ENCODE assay signal across 1 fruit fly cellular context in the genomic region with DNA sequence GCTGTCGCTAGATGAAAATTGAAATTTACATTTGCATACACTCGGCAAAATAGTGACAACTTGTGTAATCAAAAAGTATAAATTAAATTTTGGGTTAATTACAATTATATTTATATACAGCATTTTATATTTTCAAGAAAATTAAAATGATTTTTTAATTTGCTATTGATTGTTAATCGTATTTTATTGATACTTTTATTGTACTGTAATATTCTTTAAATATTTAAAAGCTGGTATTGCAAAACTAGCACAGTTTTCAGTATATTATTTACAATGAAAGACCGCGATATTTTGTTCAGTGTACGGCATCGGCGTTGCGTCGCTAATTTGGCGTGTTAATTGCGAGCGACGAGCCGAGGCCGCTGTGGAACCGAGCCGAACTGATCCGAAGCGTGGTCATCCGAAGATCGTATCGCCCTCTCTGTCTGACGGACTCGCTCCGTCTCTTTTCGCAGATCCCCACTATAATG.
A peak's percentile ranks its signal among the peaks of the same experiment; 100 is the strongest.
TF ChIP-seq lines count a peak whose summit lies in the region.

No protein-coding gene starts in this region.

TF ChIP-seq in whole organism, embryonic, 481 proteins besides CTCF, POLR2A, EP300 and RAD21 (continued from another document and continues in another):
- TF ChIP-seq CG17361 (GFP tag; IDR thresholded peaks at IDR 0.05; lab: Robert Waterston, UW): peak; percentile 99
- peak; percentile 98 for TF ChIP-seq Deaf1 (tag; optimal IDR thresholded peaks at IDR 0.05; lab: Kevin White, UChicago)
- TF ChIP-seq Adf1 (GFP tag; IDR thresholded peaks at IDR 0.05; lab: Robert Waterston, UW): peak; percentile 85
- peak; percentile 63 for TF ChIP-seq MTF-1 (GFP tag; optimal IDR thresholded peaks at IDR 0.05; lab: Kevin White, UChicago; ENCODE audit: borderline replicate concordance)
- TF ChIP-seq CG17385 (GFP tag; optimal IDR thresholded peaks at IDR 0.05; lab: Kevin White, UChicago): peak; percentile 93
- no peak for TF ChIP-seq nerfin-2 (GFP tag; IDR thresholded peaks at IDR 0.05; lab: Robert Waterston, UW; ENCODE audit: partially characterized antibody)
- peak; percentile 87 for TF ChIP-seq Vsx1 (GFP tag; optimal IDR thresholded peaks at IDR 0.05; lab: Kevin White, UChicago)
- no peak for TF ChIP-seq hbn (GFP tag; IDR thresholded peaks at IDR 0.05; lab: Robert Waterston, UW; ENCODE audit: partially characterized antibody)
- TF ChIP-seq Oli (tag; optimal IDR thresholded peaks at IDR 0.05; lab: Kevin White, UChicago): peak; percentile 97
- TF ChIP-seq repo (GFP tag; optimal IDR thresholded peaks at IDR 0.05; lab: Kevin White, UChicago): peak; percentile 24
- TF ChIP-seq pho (GFP tag; optimal IDR thresholded peaks at IDR 0.05; lab: Kevin White, UChicago): peak; percentile 86
- TF ChIP-seq lov (optimal IDR thresholded peaks at IDR 0.05; lab: Kevin White, UChicago): no peak
- 0 out of 3 replicates have a peak, but pooled peaks have one; percentile 69 for TF ChIP-seq lov (GFP tag; IDR thresholded peaks at IDR 0.05; lab: Robert Waterston, UW)
- peak; percentile 61 for TF ChIP-seq fd64A (GFP tag; optimal IDR thresholded peaks at IDR 0.05; lab: Kevin White, UChicago)
- TF ChIP-seq CG3838 (GFP tag; optimal IDR thresholded peaks at IDR 0.05; lab: Kevin White, UChicago): peak; percentile 80
- peak; percentile 82 for TF ChIP-seq Jarid2 (GFP tag; optimal IDR thresholded peaks at IDR 0.05; lab: Kevin White, UChicago)
- TF ChIP-seq Bteb2 (GFP tag; optimal IDR thresholded peaks at IDR 0.05; lab: Kevin White, UChicago): peak; percentile 92
- peak; percentile 98 for TF ChIP-seq CG3281 (GFP tag; optimal IDR thresholded peaks at IDR 0.05; lab: Kevin White, UChicago)
- TF ChIP-seq cg (GFP tag; optimal IDR thresholded peaks at IDR 0.05; lab: Kevin White, UChicago): no peak
- peak; percentile 10 for TF ChIP-seq gcm2 (GFP tag; optimal IDR thresholded peaks at IDR 0.05; lab: Kevin White, UChicago)
- peak; percentile 92 for TF ChIP-seq Chrac-16 (GFP tag; optimal IDR thresholded peaks at IDR 0.05; lab: Kevin White, UChicago)
- peak; percentile 22 for TF ChIP-seq CG12236 (GFP tag; optimal IDR thresholded peaks at IDR 0.05; lab: Kevin White, UChicago)
- peak; percentile 98 for TF ChIP-seq CG12659 (GFP tag; optimal IDR thresholded peaks at IDR 0.05; lab: Kevin White, UChicago)
- TF ChIP-seq bowl (GFP tag; IDR thresholded peaks at IDR 0.05; lab: Robert Waterston, UW): peak; percentile 84
- TF ChIP-seq Scr (GFP tag; IDR thresholded peaks at IDR 0.05; lab: Robert Waterston, UW; ENCODE audit: partially characterized antibody): no peak
- peak; percentile 65 for TF ChIP-seq CG10321 (GFP tag; IDR thresholded peaks at IDR 0.05; lab: Robert Waterston, UW)
- no peak for TF ChIP-seq eyg (GFP tag; optimal IDR thresholded peaks at IDR 0.05; lab: Kevin White, UChicago)
- TF ChIP-seq chif (GFP tag; optimal IDR thresholded peaks at IDR 0.05; lab: Kevin White, UChicago): peak; percentile 67 to 68
- peak; percentile 96 for TF ChIP-seq CG4424 (GFP tag; optimal IDR thresholded peaks at IDR 0.05; lab: Kevin White, UChicago)
- TF ChIP-seq Fer3 (tag; optimal IDR thresholded peaks at IDR 0.05; lab: Kevin White, UChicago): peak; percentile 97
- peak; percentile 69 for TF ChIP-seq Hmx (GFP tag; optimal IDR thresholded peaks at IDR 0.05; lab: Kevin White, UChicago)
- TF ChIP-seq NK7.1 (GFP tag; optimal IDR thresholded peaks at IDR 0.05; lab: Kevin White, UChicago): no peak
- peak; percentile 94 for TF ChIP-seq CG12155 (GFP tag; optimal IDR thresholded peaks at IDR 0.05; lab: Kevin White, UChicago)
- peak; percentile 75 for TF ChIP-seq YL-1 (GFP tag; optimal IDR thresholded peaks at IDR 0.05; lab: Kevin White, UChicago)
- peak; percentile 34 for TF ChIP-seq Myb (GFP tag; optimal IDR thresholded peaks at IDR 0.05; lab: Kevin White, UChicago)
- peak; percentile 73 for TF ChIP-seq abd-A (tag; optimal IDR thresholded peaks at IDR 0.05; lab: Kevin White, UChicago)
- TF ChIP-seq sr (GFP tag; IDR thresholded peaks at IDR 0.05; lab: Robert Waterston, UW): no peak
- peak; percentile 96 for TF ChIP-seq odd (GFP tag; optimal IDR thresholded peaks at IDR 0.05; lab: Kevin White, UChicago)
- TF ChIP-seq CG17359 (tag; optimal IDR thresholded peaks at IDR 0.05; lab: Kevin White, UChicago): peak; percentile 97
- peak; percentile 46 for TF ChIP-seq grn (GFP tag; optimal IDR thresholded peaks at IDR 0.05; lab: Kevin White, UChicago)
- TF ChIP-seq da (GFP tag; optimal IDR thresholded peaks at IDR 0.05; lab: Kevin White, UChicago): peak; percentile 34
- peak; percentile 90 for TF ChIP-seq CG7357 (GFP tag; IDR thresholded peaks at IDR 0.05; lab: Robert Waterston, UW)
- TF ChIP-seq Dp (GFP tag; optimal IDR thresholded peaks at IDR 0.05; lab: Kevin White, UChicago): no peak
- TF ChIP-seq pfk (GFP tag; optimal IDR thresholded peaks at IDR 0.05; lab: Kevin White, UChicago): no peak
- peak; percentile 67 for TF ChIP-seq CG2202 (tag; optimal IDR thresholded peaks at IDR 0.05; lab: Kevin White, UChicago)
- TF ChIP-seq z (GFP tag; IDR thresholded peaks at IDR 0.05; lab: Robert Waterston, UW): no peak
- TF ChIP-seq CG4328 (GFP tag; optimal IDR thresholded peaks at IDR 0.05; lab: Kevin White, UChicago): peak; percentile 90
- no peak for TF ChIP-seq CG14860 (GFP tag; IDR thresholded peaks at IDR 0.05; lab: Robert Waterston, UW; ENCODE audit: partially characterized antibody)
- TF ChIP-seq nerfin-1 (tag; optimal IDR thresholded peaks at IDR 0.05; lab: Kevin White, UChicago): peak; percentile 94
- peak; percentile 91 for TF ChIP-seq CG10366 (GFP tag; IDR thresholded peaks at IDR 0.05; lab: Robert Waterston, UW)
- peak; percentile 94 for TF ChIP-seq CG10543 (GFP tag; optimal IDR thresholded peaks at IDR 0.05; lab: Kevin White, UChicago)
- TF ChIP-seq slbo (GFP tag; IDR thresholded peaks at IDR 0.05; lab: Robert Waterston, UW): peak; percentile 97
- TF ChIP-seq stc (GFP tag; IDR thresholded peaks at IDR 0.05; lab: Robert Waterston, UW): peak; percentile 95
- TF ChIP-seq CG12071 (GFP tag; optimal IDR thresholded peaks at IDR 0.05; lab: Kevin White, UChicago): peak; percentile 85
- no peak for TF ChIP-seq CG8478 (optimal IDR thresholded peaks at IDR 0.05; lab: Kevin White, UChicago)
- peak; percentile 88 for TF ChIP-seq CG5180 (GFP tag; optimal IDR thresholded peaks at IDR 0.05; lab: Kevin White, UChicago)
- peak; percentile 82 for TF ChIP-seq CG3065 (GFP tag; optimal IDR thresholded peaks at IDR 0.05; lab: Kevin White, UChicago)
- TF ChIP-seq fd3F (GFP tag; optimal IDR thresholded peaks at IDR 0.05; lab: Kevin White, UChicago): peak; percentile 98
- peak; percentile 73 for TF ChIP-seq CG1647 (GFP tag; optimal IDR thresholded peaks at IDR 0.05; lab: Kevin White, UChicago)
- TF ChIP-seq seq (GFP tag; IDR thresholded peaks at IDR 0.05; lab: Robert Waterston, UW): peak; percentile 95
- TF ChIP-seq BtbVII (GFP tag; optimal IDR thresholded peaks at IDR 0.05; lab: Kevin White, UChicago): peak; percentile 96
- peak; percentile 84 for TF ChIP-seq MBD-R2 (GFP tag; IDR thresholded peaks at IDR 0.05; lab: Robert Waterston, UW)
- TF ChIP-seq ken (GFP tag; IDR thresholded peaks at IDR 0.05; lab: Robert Waterston, UW): 0 out of 3 replicates have a peak, but pooled peaks have one; percentile 28
- TF ChIP-seq sisA (GFP tag; IDR thresholded peaks at IDR 0.05; lab: Robert Waterston, UW): peak; percentile 93
- no peak for TF ChIP-seq br (optimal IDR thresholded peaks at IDR 0.05; lab: Kevin White, UChicago)
- peak; percentile 94 for TF ChIP-seq CG2889 (GFP tag; IDR thresholded peaks at IDR 0.05; lab: Robert Waterston, UW)
- peak; percentile 45 for TF ChIP-seq CG31365 (tag; optimal IDR thresholded peaks at IDR 0.05; lab: Kevin White, UChicago)
- peak; percentile 96 for TF ChIP-seq az2 (GFP tag; optimal IDR thresholded peaks at IDR 0.05; lab: Kevin White, UChicago)
- TF ChIP-seq Spps (tag; optimal IDR thresholded peaks at IDR 0.05; lab: Kevin White, UChicago): peak; percentile 81
- peak; percentile 92 for TF ChIP-seq kah (GFP tag; optimal IDR thresholded peaks at IDR 0.05; lab: Kevin White, UChicago)
- peak; percentile 18 for TF ChIP-seq CG11398 (GFP tag; optimal IDR thresholded peaks at IDR 0.05; lab: Kevin White, UChicago)
- peak; percentile 72 for TF ChIP-seq dimm (GFP tag; IDR thresholded peaks at IDR 0.05; lab: Robert Waterston, UW)
- peak; percentile 99 for TF ChIP-seq CG7839 (tag; optimal IDR thresholded peaks at IDR 0.05; lab: Kevin White, UChicago)
- TF ChIP-seq Ptx1 (GFP tag; IDR thresholded peaks at IDR 0.05; lab: Robert Waterston, UW): peak; percentile 97
- TF ChIP-seq CG7963 (GFP tag; IDR thresholded peaks at IDR 0.05; lab: Robert Waterston, UW; ENCODE audit: partially characterized antibody): no peak
- TF ChIP-seq Antp (GFP tag; optimal IDR thresholded peaks at IDR 0.05; lab: Kevin White, UChicago): peak; percentile 47
- TF ChIP-seq Dip3 (GFP tag; optimal IDR thresholded peaks at IDR 0.05; lab: Kevin White, UChicago): peak; percentile 70
- TF ChIP-seq CG11695 (GFP tag; IDR thresholded peaks at IDR 0.05; lab: Robert Waterston, UW): peak; percentile 98
- peak; percentile 89 for TF ChIP-seq CG11560 (tag; IDR thresholded peaks at IDR 0.05; lab: Robert Waterston, UW)
- TF ChIP-seq jing (GFP tag; optimal IDR thresholded peaks at IDR 0.05; lab: Kevin White, UChicago): peak; percentile 79
- TF ChIP-seq so (GFP tag; IDR thresholded peaks at IDR 0.05; lab: Robert Waterston, UW): peak; percentile 94
- TF ChIP-seq CG10274 (GFP tag; optimal IDR thresholded peaks at IDR 0.05; lab: Kevin White, UChicago): peak; percentile 85
- no peak for TF ChIP-seq CG3163 (GFP tag; optimal IDR thresholded peaks at IDR 0.05; lab: Kevin White, UChicago)
- TF ChIP-seq CG8944 (GFP tag; optimal IDR thresholded peaks at IDR 0.05; lab: Kevin White, UChicago): peak; percentile 20
- TF ChIP-seq Asciz (GFP tag; optimal IDR thresholded peaks at IDR 0.05; lab: Kevin White, UChicago): peak; percentile 95
- peak; percentile 49; the same call in 1 of the 2 replicates for TF ChIP-seq crol (GFP tag; IDR thresholded peaks at IDR 0.05; lab: Robert Waterston, UW)
- TF ChIP-seq CG7556 (GFP tag; optimal IDR thresholded peaks at IDR 0.05; lab: Kevin White, UChicago): peak; percentile 99
- peak; percentile 80 for TF ChIP-seq CG15696 (tag; optimal IDR thresholded peaks at IDR 0.05; lab: Kevin White, UChicago)
- TF ChIP-seq chn (GFP tag; optimal IDR thresholded peaks at IDR 0.05; lab: Kevin White, UChicago): peak; percentile 73
- peak; percentile 81 for TF ChIP-seq CG17568 (GFP tag; optimal IDR thresholded peaks at IDR 0.05; lab: Kevin White, UChicago)
- TF ChIP-seq al (GFP tag; IDR thresholded peaks at IDR 0.05; lab: Robert Waterston, UW): peak; percentile 97
- peak in 1 of 2 experiments; percentile 97 for TF ChIP-seq eve (GFP tag; optimal IDR thresholded peaks at IDR 0.05; lab: Kevin White, UChicago)
- no peak for TF ChIP-seq Dll (GFP tag; IDR thresholded peaks at IDR 0.05; lab: Robert Waterston, UW; ENCODE audit: partially characterized antibody)
- no peak for TF ChIP-seq CG6791 (GFP tag; IDR thresholded peaks at IDR 0.05; lab: Robert Waterston, UW; ENCODE audit: partially characterized antibody)
- TF ChIP-seq NFAT (GFP tag; IDR thresholded peaks at IDR 0.05; lab: Robert Waterston, UW): peak; percentile 88
- peak; percentile 93 for TF ChIP-seq tin (GFP tag; optimal IDR thresholded peaks at IDR 0.05; lab: Kevin White, UChicago)
- peak; percentile 86 for TF ChIP-seq CG30431 (GFP tag; optimal IDR thresholded peaks at IDR 0.05; lab: Kevin White, UChicago)
- peak; percentile 86 for TF ChIP-seq Hand (GFP tag; optimal IDR thresholded peaks at IDR 0.05; lab: Kevin White, UChicago)
- peak; percentile 82; the same call in 1 of the 2 replicates for TF ChIP-seq ara (GFP tag; IDR thresholded peaks at IDR 0.05; lab: Robert Waterston, UW)
- no peak for TF ChIP-seq HmgD (GFP tag; optimal IDR thresholded peaks at IDR 0.05; lab: Kevin White, UChicago)
- TF ChIP-seq Sry-β (GFP tag; optimal IDR thresholded peaks at IDR 0.05; lab: Kevin White, UChicago): peak; percentile 27
- peak; percentile 94 for TF ChIP-seq danr (GFP tag; IDR thresholded peaks at IDR 0.05; lab: Robert Waterston, UW)
- TF ChIP-seq CG2129 (GFP tag; IDR thresholded peaks at IDR 0.05; lab: Robert Waterston, UW; ENCODE audit: partially characterized antibody): no peak
- TF ChIP-seq ewg (GFP tag; optimal IDR thresholded peaks at IDR 0.05; lab: Kevin White, UChicago): peak; percentile 88
- peak; percentile 63; the same call in 1 of the 2 replicates for TF ChIP-seq Rx (GFP tag; IDR thresholded peaks at IDR 0.05; lab: Robert Waterston, UW)
- peak; percentile 96 for TF ChIP-seq CG15011 (GFP tag; optimal IDR thresholded peaks at IDR 0.05; lab: Kevin White, UChicago)
- TF ChIP-seq sens-2 (GFP tag; IDR thresholded peaks at IDR 0.05; lab: Robert Waterston, UW): peak; percentile 55; the same call in 1 of the 2 replicates
- peak; percentile 55 for TF ChIP-seq Dad (GFP tag; optimal IDR thresholded peaks at IDR 0.05; lab: Kevin White, UChicago)
- peak; percentile 85 for TF ChIP-seq Nf-YA (GFP tag; IDR thresholded peaks at IDR 0.05; lab: Robert Waterston, UW)
- TF ChIP-seq Bgb (GFP tag; IDR thresholded peaks at IDR 0.05; lab: Robert Waterston, UW; ENCODE audit: partially characterized antibody): no peak
- peak; percentile 99 for TF ChIP-seq CG8924 (tag; optimal IDR thresholded peaks at IDR 0.05; lab: Kevin White, UChicago)
- TF ChIP-seq Hr51 (GFP tag; optimal IDR thresholded peaks at IDR 0.05; lab: Kevin White, UChicago): peak; percentile 63 to 99
- TF ChIP-seq CG34376 (GFP tag; optimal IDR thresholded peaks at IDR 0.05; lab: Kevin White, UChicago): peak; percentile 90
- TF ChIP-seq prd (optimal IDR thresholded peaks at IDR 0.05; lab: Kevin White, UChicago): no peak
- peak; percentile 94 for TF ChIP-seq prd (GFP tag; IDR thresholded peaks at IDR 0.05; lab: Robert Waterston, UW)
- peak; percentile 95 for TF ChIP-seq CG13775 (GFP tag; optimal IDR thresholded peaks at IDR 0.05; lab: Kevin White, UChicago)
- TF ChIP-seq gro (GFP tag; optimal IDR thresholded peaks at IDR 0.05; lab: Kevin White, UChicago): peak; percentile 78
- peak; percentile 73 for TF ChIP-seq otp (GFP tag; IDR thresholded peaks at IDR 0.05; lab: Robert Waterston, UW)
- TF ChIP-seq CG10209 (GFP tag; optimal IDR thresholded peaks at IDR 0.05; lab: Kevin White, UChicago): peak; percentile 97
- TF ChIP-seq CG3847 (GFP tag; IDR thresholded peaks at IDR 0.05; lab: Robert Waterston, UW): peak; percentile 97
- TF ChIP-seq CrebB (tag; optimal IDR thresholded peaks at IDR 0.05; lab: Kevin White, UChicago): peak; percentile 92
- TF ChIP-seq CG11093 (GFP tag; IDR thresholded peaks at IDR 0.05; lab: Robert Waterston, UW): peak; percentile 84
- peak; percentile 88 for TF ChIP-seq jigr1 (GFP tag; IDR thresholded peaks at IDR 0.05; lab: Robert Waterston, UW)
- peak; percentile 82 for TF ChIP-seq CG30020 (tag; optimal IDR thresholded peaks at IDR 0.05; lab: Kevin White, UChicago)
